Worm (Caenorhabditis elegans) whole organism, L4 larva: ENCODE measurements around the gene zag-1.
A peak's percentile ranks its signal among the peaks of the same experiment; 100 is the strongest.

Experiments used
- R02D3.7 ChIP-seq: fragments of 150-350 bp; sonication (generic microtip); optimal IDR thresholded peaks from 3 replicates; lab custom pipeline; 2014; ENCODE audit warnings: missing biosample characterization, missing genetic modification characterization
- ama-1 ChIP-seq: fragments of 150-350 bp; optimal IDR thresholded peaks from 2 replicates; lab custom pipeline; 2014; ENCODE audit warnings: inconsistent platforms, mixed read lengths
- ceh-32 ChIP-seq: sonication (generic microtip); optimal IDR thresholded peaks from 2 replicates; lab custom pipeline; 2016; ENCODE audit warnings: mild to moderate bottlenecking, missing genetic modification characterization, missing compliant biosample characterization; ENCODE audit not compliant: poor library complexity
- ces-1 ChIP-seq: fragments of 150-350 bp; sonication (generic microtip); optimal IDR thresholded peaks from 4 replicates; lab custom pipeline; 2014; ENCODE audit warnings: missing biosample characterization, missing genetic modification reagents, missing genetic modification characterization
- dmd-6 ChIP-seq: fragments of 200-800 bp; sonication (Bioruptor generic); IDR thresholded peaks from 2 replicates; pipeline ENCODE4 v1.3.6; 2022; ENCODE audit warnings: missing genetic modification reagents, missing genetic modification characterization, missing compliant biosample characterization
- mdl-1 ChIP-seq, 2 experiments: fragments of 150-350 bp in 1 of 2; sonication (generic microtip) in 1 of 2; optimal IDR thresholded peaks; 2 replicates each; lab custom pipeline; 2014 to 2017; ENCODE audit warnings: missing biosample characterization in 2 of 2, missing genetic modification characterization in 2 of 2
- mes-2 ChIP-seq: sonication (generic microtip); optimal IDR thresholded peaks from 2 replicates; lab custom pipeline; 2016; ENCODE audit warnings: missing genotype, mild to moderate bottlenecking, missing genetic modification characterization, missing compliant biosample characterization; ENCODE audit not compliant: poor library complexity, severe bottlenecking
- nhr-237 ChIP-seq: sonication (generic microtip); optimal IDR thresholded peaks from 2 replicates; lab custom pipeline; 2017; ENCODE audit warnings: missing biosample characterization, missing genetic modification characterization
- nhr-41 ChIP-seq: fragments of 200-800 bp; sonication (Bioruptor generic); IDR thresholded peaks from 2 replicates; pipeline ENCODE4 v1.3.6; 2022; ENCODE audit warnings: missing genetic modification reagents, missing genetic modification characterization, missing compliant biosample characterization
- snpc-4 ChIP-seq: fragments of 150-350 bp; optimal IDR thresholded peaks from 2 replicates; lab custom pipeline; 2014; ENCODE audit warnings: missing biosample characterization, missing genetic modification characterization
- unc-39 ChIP-seq: sonication (generic microtip); optimal IDR thresholded peaks from 2 replicates; lab custom pipeline; 2017; ENCODE audit warnings: missing biosample characterization, missing genetic modification characterization
- unc-62 ChIP-seq, 3 experiments: fragments of 150-350 bp in 1 of 3; sonication (generic microtip); optimal IDR thresholded peaks in 2 of 3; peaks in 1 of 3; 1 replicate in 1 of 3; 2 replicates in 2 of 3; lab custom pipeline; 2014 to 2017; ENCODE audit warnings: missing biosample characterization in 3 of 3, missing genetic modification characterization in 3 of 3, missing genetic modification reagents in 3 of 3, missing genotype in 1 of 3
- vab-7 ChIP-seq: fragments of 200-800 bp; sonication (Bioruptor generic); IDR thresholded peaks from 2 replicates; pipeline ENCODE4 v1.3.6; 2022; ENCODE audit warnings: missing genetic modification reagents, missing genetic modification characterization, missing compliant biosample characterization
- ztf-11 ChIP-seq: fragments of 150-350 bp; optimal IDR thresholded peaks from 2 replicates; lab custom pipeline; 2014; ENCODE audit warnings: missing biosample characterization, missing genetic modification characterization

DNA sequence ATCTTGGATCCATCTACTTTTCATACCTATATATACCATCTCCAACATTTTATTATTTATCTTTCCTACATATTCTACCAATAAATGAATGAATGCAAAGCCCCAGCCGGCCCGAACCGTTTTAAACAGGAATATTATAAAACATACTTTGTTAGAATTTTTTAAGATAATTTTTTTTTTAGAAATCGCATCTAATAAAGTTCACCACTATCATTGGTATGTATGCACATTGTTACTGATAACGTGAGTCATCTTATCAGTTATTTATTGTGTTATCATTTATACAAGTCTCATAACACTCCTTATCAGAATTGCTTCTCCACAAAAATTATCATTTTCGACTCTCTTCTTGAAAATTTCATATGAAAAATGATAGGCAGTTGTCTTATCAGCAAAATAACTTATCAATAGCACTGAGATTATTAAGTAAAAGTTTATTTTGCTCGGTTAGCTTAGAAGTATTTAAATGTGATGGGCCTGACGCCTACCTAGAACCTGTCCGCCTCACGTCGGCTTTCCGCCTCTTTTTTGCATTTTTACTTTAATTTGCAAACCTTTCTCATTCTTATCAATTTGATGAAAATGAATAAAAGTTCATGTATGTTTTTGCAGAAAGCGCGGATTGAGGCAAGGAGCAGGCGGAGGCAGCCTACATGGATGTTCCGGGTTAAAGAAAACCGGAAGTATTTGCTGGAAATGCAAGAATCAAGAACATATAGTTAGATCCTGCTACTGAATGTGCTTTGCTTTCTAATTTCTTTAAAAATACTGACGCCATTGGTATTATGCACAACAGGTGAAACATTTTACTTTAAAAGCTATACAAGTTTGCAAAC is 44.3 kb downstream of the zag-1 start, which contains the start of gene srz-62:
- TF ChIP-seq ztf-11: no peak
- no peak for TF ChIP-seq vab-7 (GFP tag; lab: Robert Waterston, UW)
- TF ChIP-seq nhr-237 (tag; lab: Kevin White, UChicago): no peak
- no peak for TF ChIP-seq R02D3.7 (tag; lab: Kevin White, UChicago)
- no peak for TF ChIP-seq nhr-41 (GFP tag; lab: Robert Waterston, UW)
- TF ChIP-seq ces-1 (GFP tag; lab: Kevin White, UChicago): no peak
- peak in 1 of 2 experiments; percentile 70 for TF ChIP-seq mdl-1 (tag; optimal IDR thresholded peaks at IDR 0.05; lab: Kevin White, UChicago)
- no peak for TF ChIP-seq ceh-32 (tag; lab: Kevin White, UChicago)
- TF ChIP-seq dmd-6: peak; percentile 99
- peak in 1 of 2 experiments; percentile 63 for TF ChIP-seq unc-62 (GFP tag; optimal IDR thresholded peaks at IDR 0.05 in 1 of 2; lab: Kevin White, UChicago)
- TF ChIP-seq unc-62 (tag; optimal IDR thresholded peaks at IDR 0.05; lab: Kevin White, UChicago): no peak
- no peak for TF ChIP-seq unc-39 (tag; lab: Kevin White, UChicago)
- TF ChIP-seq snpc-4 (tag; lab: Kevin White, UChicago): no peak
- TF ChIP-seq ama-1: no peak
- no peak for TF ChIP-seq mes-2
